Worm (Caenorhabditis elegans): ENCODE data around the gene R02F2.4.

R02F2.4 gene

DNA sequence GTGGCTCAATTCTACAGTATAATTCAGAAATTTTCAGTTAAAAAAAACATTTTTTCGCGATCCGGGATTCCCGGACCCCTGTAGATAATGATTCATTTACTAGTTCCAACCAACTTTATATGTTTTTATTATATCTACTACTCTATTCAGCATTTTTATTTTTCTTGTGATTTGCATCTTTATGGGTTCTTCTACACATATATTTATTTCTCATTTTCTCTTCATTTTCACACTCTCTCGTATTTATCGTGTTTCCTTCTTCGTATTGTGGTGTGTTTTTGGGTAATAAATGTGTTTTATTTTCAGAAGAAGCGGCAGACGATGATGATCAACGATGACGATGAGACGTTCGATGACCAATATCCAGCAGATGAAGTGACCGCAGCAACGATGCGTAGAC, 20.0 kb upstream of the R02F2.4 start, which contains the start of gene F48E8.2 (continued):
- TF ChIP-seq sox-2 (GFP tag; IDR thresholded peaks at IDR 0.05) (no peak), T23F11.4 (GFP tag; optimal IDR thresholded peaks at IDR 0.05) (no peak)

- TF ChIP-seq che-1 (tag; optimal IDR thresholded peaks at IDR 0.05) (no peak), elt-2 (tag; optimal IDR thresholded peaks at IDR 0.05) (no peak), ceh-19 (GFP tag; optimal IDR thresholded peaks at IDR 0.05) (no peak), nhr-232 (tag; optimal IDR thresholded peaks at IDR 0.05) (no peak), tbx-7 (tag; optimal IDR thresholded peaks at IDR 0.05) (no peak)
Observed at ce11 chrIII:5464850-5465249, 19.2 kb upstream of the R02F2.4 start.

DNA sequence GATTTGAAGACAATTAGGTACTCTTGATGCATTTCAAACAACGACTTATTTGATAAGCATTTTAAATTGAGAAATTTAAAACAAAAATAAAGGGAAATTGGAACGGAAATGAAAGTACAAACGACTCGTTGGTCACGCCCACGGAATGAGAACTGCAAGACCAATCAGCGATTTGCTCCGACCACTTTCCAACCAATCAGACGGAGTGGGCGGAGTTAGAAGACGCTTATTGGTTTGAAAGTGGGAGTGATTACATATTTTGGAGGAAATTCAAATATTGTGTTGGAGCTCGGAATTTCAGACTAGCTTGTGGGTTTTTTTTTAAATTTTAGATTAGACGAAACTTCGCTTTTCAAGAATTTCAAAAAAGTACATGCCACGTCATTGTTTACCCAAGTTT, 15.0 kb upstream of the R02F2.4 start:
- TF ChIP-seq pax-1 (tag; optimal IDR thresholded peaks at IDR 0.05), result no peak
- peak; percentile 96 for TF ChIP-seq nfya-1 (tag; optimal IDR thresholded peaks at IDR 0.05)

DNA sequence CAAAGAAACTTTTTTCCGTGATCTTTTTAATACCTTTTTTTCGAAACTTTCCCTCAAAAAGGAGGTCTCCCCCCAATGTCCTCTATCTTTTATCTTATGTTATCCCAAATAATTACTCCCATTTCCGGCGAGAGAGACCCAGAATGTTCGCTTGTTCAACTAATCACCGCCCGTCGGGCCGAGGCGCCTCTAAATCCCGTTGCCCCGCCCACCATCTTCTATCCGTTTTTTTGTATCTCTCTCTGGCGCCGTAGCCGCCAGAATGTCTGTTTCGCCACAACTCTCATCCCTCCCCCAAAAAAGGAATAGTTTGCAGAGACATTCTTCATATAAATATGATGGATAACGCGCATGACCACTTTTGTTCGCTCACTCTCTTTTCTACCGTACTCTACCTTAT, 11.4 kb upstream of the R02F2.4 start:
- no peak for TF ChIP-seq dmd-4 (tag; optimal IDR thresholded peaks at IDR 0.05; ENCODE audit: borderline replicate concordance)
- TF ChIP-seq K09A11.1 (tag; optimal IDR thresholded peaks at IDR 0.05; ENCODE audit: insufficient read depth), result no peak
- TF ChIP-seq zip-5 (tag; optimal IDR thresholded peaks at IDR 0.05), result no peak
- TF ChIP-seq ceh-14 (tag; optimal IDR thresholded peaks at IDR 0.05), result no peak
- no peak for TF ChIP-seq nfya-1 (tag; optimal IDR thresholded peaks at IDR 0.05)
- no peak for TF ChIP-seq fkh-6 (tag; optimal IDR thresholded peaks at IDR 0.05)
- TF ChIP-seq pha-2 (tag; optimal IDR thresholded peaks at IDR 0.05), result no peak
- TF ChIP-seq unc-86 (tag; optimal IDR thresholded peaks at IDR 0.05), result no peak
- no peak for TF ChIP-seq che-1 (tag; optimal IDR thresholded peaks at IDR 0.05)
- TF ChIP-seq nhr-232 (tag; optimal IDR thresholded peaks at IDR 0.05), result no peak
- no peak for TF ChIP-seq nhr-11 (tag; optimal IDR thresholded peaks at IDR 0.05)

- no peak for TF ChIP-seq C38D4.7 (GFP tag; optimal IDR thresholded peaks at IDR 0.05)
- no peak for TF ChIP-seq mec-3 (tag; optimal IDR thresholded peaks at IDR 0.05; ENCODE audit: borderline replicate concordance)
- TF ChIP-seq sdc-2 (tag; optimal IDR thresholded peaks at IDR 0.05), result no peak
- TF ChIP-seq ztf-16 (tag; optimal IDR thresholded peaks at IDR 0.05), result no peak
- TF ChIP-seq unc-3 (GFP tag; conservative IDR thresholded peaks at IDR 0.05), result no peak
- no peak for TF ChIP-seq unc-3 (tag; optimal IDR thresholded peaks at IDR 0.05)
- TF ChIP-seq hlh-30 (tag; optimal IDR thresholded peaks at IDR 0.05; ENCODE audit: insufficient read depth), result no peak
- no peak for TF ChIP-seq ceh-30 (tag; optimal IDR thresholded peaks at IDR 0.05)
- no peak for TF ChIP-seq Y22D7AL.16 (tag; optimal IDR thresholded peaks at IDR 0.05)
- no peak for TF ChIP-seq ceh-2 (tag; optimal IDR thresholded peaks at IDR 0.05)
- TF ChIP-seq unc-86 (tag; optimal IDR thresholded peaks at IDR 0.05), result no peak
- no peak for TF ChIP-seq nfya-1 (tag; optimal IDR thresholded peaks at IDR 0.05)
- TF ChIP-seq dmd-4 (tag; optimal IDR thresholded peaks at IDR 0.05; ENCODE audit: borderline replicate concordance), result no peak
- TF ChIP-seq hlh-13 (GFP tag; optimal IDR thresholded peaks at IDR 0.05), result no peak
- no peak for TF ChIP-seq pha-4 (tag; optimal IDR thresholded peaks at IDR 0.05)
- no peak for TF ChIP-seq ceh-22 (tag; optimal IDR thresholded peaks at IDR 0.05)
Observed at ce11 chrIII:5474176-5474575, 9.9 kb upstream of the R02F2.4 start, which contains the start of gene lon-1. Gene lon-1, plus strand, starts transcription at chrIII:5474476.

DNA sequence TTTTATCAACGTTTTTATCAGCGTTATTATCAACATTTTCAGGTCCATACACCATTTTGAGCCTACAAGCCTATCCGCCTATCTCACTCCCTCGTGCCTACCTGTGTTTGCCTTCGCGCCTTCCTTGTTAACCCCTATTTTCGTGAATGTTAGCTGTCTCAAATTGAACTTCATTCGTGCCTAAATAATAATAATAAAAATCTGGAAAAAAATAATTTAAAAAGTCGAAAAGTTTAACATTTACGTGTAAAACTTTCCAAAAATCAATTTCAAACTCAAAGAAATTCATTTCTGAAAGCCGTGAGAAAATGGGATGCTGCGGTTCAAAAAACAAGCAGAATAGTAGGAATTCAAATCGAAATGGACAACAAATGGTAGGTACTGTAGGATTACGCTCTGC, 6.1 kb upstream of the R02F2.4 start, which contains the start of gene R02F2.10:
R02F2.10 (plus strand) TSS at position 301 of the 400 bp plus-strand sequence.
- TF ChIP-seq pha-4 (tag; optimal IDR thresholded peaks at IDR 0.05) (no peak), ceh-14 (tag; optimal IDR thresholded peaks at IDR 0.05) (no peak), lin-11 (tag; optimal IDR thresholded peaks at IDR 0.05) (no peak), sox-2 (GFP tag; IDR thresholded peaks at IDR 0.05) (no peak), pat-9 (tag; optimal IDR thresholded peaks at IDR 0.05) (no peak), F13H6.1 (tag; optimal IDR thresholded peaks at IDR 0.05) (no peak), ceh-30 (tag; optimal IDR thresholded peaks at IDR 0.05) (no peak), hlh-8 (tag; optimal IDR thresholded peaks at IDR 0.05) (no peak)
